Worm (Caenorhabditis elegans): Measurements from ENCODE around the gene cest-3.

The cest-3 gene

DNA sequence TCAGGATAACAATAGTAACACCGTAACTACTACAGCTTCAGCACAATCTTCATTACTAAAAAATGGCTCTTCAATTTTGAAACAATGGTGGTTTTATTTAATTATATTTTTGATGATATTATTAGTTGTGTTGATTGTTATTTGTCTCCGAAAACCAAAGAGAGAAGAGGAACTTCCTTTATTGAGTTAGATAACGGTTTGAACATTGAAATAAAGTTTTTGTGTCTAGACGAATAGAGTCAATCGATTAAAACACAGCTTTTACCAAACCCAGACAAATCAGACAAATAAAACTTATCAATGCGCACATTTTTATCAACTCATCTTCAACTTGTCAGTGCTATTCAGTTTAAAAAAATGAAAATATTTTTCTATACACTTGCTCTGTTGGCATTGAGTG, 11.8 kb upstream of the cest-3 start, which contains the start of gene cest-7:
cest-7 (plus strand) TSS at position 301 of the 400 bp plus-strand sequence.
- TF ChIP-seq Y105C5A.15 (GFP tag; IDR thresholded peaks at IDR 0.05) (no peak), aha-1 (tag) (no peak), daf-16 (GFP tag; optimal IDR thresholded peaks at IDR 0.05) (no peak), daf-16 (tag; optimal IDR thresholded peaks at IDR 0.05) (peak; percentile 82), ceh-82 (tag; optimal IDR thresholded peaks at IDR 0.05) (no peak)

ce11 chrX:12230357-12230756, 11.1 kb upstream of the cest-3 start:
- TF ChIP-seq lin-15B (tag; optimal IDR thresholded peaks at IDR 0.05) (no peak), hlh-11 (tag; optimal IDR thresholded peaks at IDR 0.05) (peak; percentile 72), daf-16 (GFP tag; optimal IDR thresholded peaks at IDR 0.05) (peak in 1 of 2 experiments; percentile 36), daf-16 (tag; optimal IDR thresholded peaks at IDR 0.05) (peak; percentile 95), dve-1 (tag; optimal IDR thresholded peaks at IDR 0.05; ENCODE audit: insufficient read depth) (peak; percentile 71), sdz-12 (GFP tag; optimal IDR thresholded peaks at IDR 0.05) (no peak), nhr-48 (tag; optimal IDR thresholded peaks at IDR 0.05) (peak; percentile 29), php-3 (GFP tag; IDR thresholded peaks at IDR 0.05) (peak; percentile 90), aha-1 (tag) (peak; percentile 62), hlh-30 (tag; optimal IDR thresholded peaks at IDR 0.05; ENCODE audit: insufficient read depth) (no peak), fos-1 (tag; optimal IDR thresholded peaks at IDR 0.05) (no peak), nhr-28 (tag; optimal IDR thresholded peaks at IDR 0.05) (peak; percentile 41), mes-2 (tag; optimal IDR thresholded peaks at IDR 0.05; ENCODE audit: poor library complexity, severe bottlenecking) (no peak), unc-39 (tag; optimal IDR thresholded peaks at IDR 0.05) (no peak), dmd-6 (GFP tag; IDR thresholded peaks at IDR 0.05) (peak; percentile 79)

- TF ChIP-seq ctbp-1 (GFP tag; IDR thresholded peaks at IDR 0.05) (no peak), daf-16 (GFP tag; optimal IDR thresholded peaks at IDR 0.05) (no peak), daf-16 (tag; optimal IDR thresholded peaks at IDR 0.05) (peak; percentile 61), nhr-28 (tag; optimal IDR thresholded peaks at IDR 0.05) (peak; percentile 16), mdl-1 (tag; optimal IDR thresholded peaks at IDR 0.05) (peak in 1 of 2 experiments; percentile 47), aha-1 (tag) (peak; percentile 5), duxl-1 (tag; optimal IDR thresholded peaks at IDR 0.05; ENCODE audit: poor library complexity) (no peak), pqm-1 (tag; optimal IDR thresholded peaks at IDR 0.05) (peak; percentile 21), nhr-6 (tag; optimal IDR thresholded peaks at IDR 0.05) (peak; percentile 74), zip-2 (tag; optimal IDR thresholded peaks at IDR 0.05) (no peak), hlh-11 (tag; optimal IDR thresholded peaks at IDR 0.05) (peak; percentile 5), dve-1 (tag; optimal IDR thresholded peaks at IDR 0.05; ENCODE audit: insufficient read depth) (peak; percentile 28), unc-62 (GFP tag; optimal IDR thresholded peaks at IDR 0.05 in 1 of 2) (no peak), unc-62 (tag; optimal IDR thresholded peaks at IDR 0.05) (no peak)
Observed at ce11 chrX:12234424-12234823, 7.0 kb upstream of the cest-3 start.

DNA sequence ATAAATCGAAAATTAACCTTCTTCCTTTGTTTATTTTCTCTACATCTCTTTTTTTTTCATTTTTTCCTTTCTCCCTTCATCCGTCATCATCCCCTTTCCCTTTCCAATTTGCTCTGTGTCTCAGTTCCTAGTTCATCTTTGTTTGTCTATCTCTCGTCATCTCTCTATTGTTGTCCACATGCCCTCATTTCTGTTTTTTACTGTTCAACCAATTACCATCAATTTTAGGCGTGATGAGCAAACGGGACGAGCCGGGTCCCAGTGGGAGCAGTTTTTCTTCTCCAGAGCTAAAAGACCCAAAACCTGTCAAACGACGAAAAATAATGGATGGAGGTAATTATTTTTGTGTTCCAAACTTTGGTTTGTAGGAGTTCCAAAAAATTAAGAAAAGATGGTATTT, 6.1 kb upstream of the cest-3 start, which contains the start of gene C23H4.6:
C23H4.6 (plus strand) TSS at position 219 of the 400 bp plus-strand sequence.
- no peak for TF ChIP-seq unc-39 (tag; optimal IDR thresholded peaks at IDR 0.05)
- TF ChIP-seq unc-62 (GFP tag; optimal IDR thresholded peaks at IDR 0.05 in 1 of 2): peak in 1 of 2 experiments; percentile 6
- no peak for TF ChIP-seq unc-62 (tag; optimal IDR thresholded peaks at IDR 0.05)
- no peak for TF ChIP-seq ztf-7 (tag; optimal IDR thresholded peaks at IDR 0.05)
- peak; percentile 92 for TF ChIP-seq aha-1 (tag)

DNA sequence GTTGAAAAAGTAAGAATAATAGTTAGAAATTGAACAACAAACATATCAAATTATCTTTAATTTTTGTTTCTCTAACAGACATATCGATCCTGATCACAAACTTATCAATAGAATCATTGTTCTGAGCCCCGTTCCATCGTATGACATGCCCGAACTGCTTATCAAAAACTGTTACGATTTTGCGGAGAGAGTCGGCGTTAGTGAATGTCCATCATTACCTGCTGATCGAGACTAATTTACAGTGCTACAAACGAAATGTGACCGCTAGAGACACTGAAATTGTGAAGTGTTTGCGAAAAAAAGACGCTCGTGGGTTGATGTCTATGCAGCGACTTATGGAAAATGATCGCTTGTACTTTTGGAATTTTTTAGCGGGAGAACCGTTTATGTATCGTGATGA, 1.5 kb downstream of the cest-3 start:
- TF ChIP-seq hlh-11 (tag; optimal IDR thresholded peaks at IDR 0.05) (peak; percentile 42), nhr-102 (tag; optimal IDR thresholded peaks at IDR 0.05) (no peak), snpc-1.2 (GFP tag; IDR thresholded peaks at IDR 0.05) (no peak), nhr-25 (tag; optimal IDR thresholded peaks at IDR 0.05; ENCODE audit: borderline replicate concordance, insufficient read depth) (no peak), daf-16 (GFP tag; optimal IDR thresholded peaks at IDR 0.05) (no peak), daf-16 (tag; optimal IDR thresholded peaks at IDR 0.05) (peak; percentile 57), aha-1 (tag) (no peak), nhr-48 (tag; optimal IDR thresholded peaks at IDR 0.05) (no peak), sdz-12 (GFP tag; optimal IDR thresholded peaks at IDR 0.05) (no peak), ceh-20 (GFP tag; IDR thresholded peaks at IDR 0.05) (no peak), hlh-30 (tag; optimal IDR thresholded peaks at IDR 0.05; ENCODE audit: insufficient read depth) (peak; percentile 47), dve-1 (tag; optimal IDR thresholded peaks at IDR 0.05; ENCODE audit: insufficient read depth) (peak; percentile 54), Y105C5A.15 (GFP tag; IDR thresholded peaks at IDR 0.05) (no peak), nhr-77 (tag; optimal IDR thresholded peaks at IDR 0.05) (peak; percentile 49), mep-1 (tag; optimal IDR thresholded peaks at IDR 0.05) (no peak), zfp-2 (tag; optimal IDR thresholded peaks at IDR 0.05) (no peak), R02D3.7 (tag; optimal IDR thresholded peaks at IDR 0.05) (no peak), mes-2 (tag; optimal IDR thresholded peaks at IDR 0.05; ENCODE audit: poor library complexity, severe bottlenecking) (no peak), ztf-11 (tag; optimal IDR thresholded peaks at IDR 0.05) (no peak), dmd-6 (GFP tag; IDR thresholded peaks at IDR 0.05) (peak; percentile 69), ama-1 (optimal IDR thresholded peaks at IDR 0.05) (no peak), saeg-2 (GFP tag; IDR thresholded peaks at IDR 0.05) (no peak), nhr-28 (tag; optimal IDR thresholded peaks at IDR 0.05) (peak; percentile 67)

Data from whole organism, L4 larva.